Worm (Caenorhabditis elegans) whole organism, midembryonic: ENCODE measurements around the gene F32D8.15.

Source experiments
- flt-1 ChIP-seq: fragments of 200-800 bp; sonication (Bioruptor generic); IDR thresholded peaks from 2 replicates; pipeline ENCODE4 v1.3.6; 2022; ENCODE audit warnings: missing genetic modification characterization, missing compliant biosample characterization
- klf-2 ChIP-seq: fragments of 200-800 bp; sonication (Bioruptor generic); conservative IDR thresholded peaks from 2 replicates; pipeline ENCODE4 v1.3.6; 2022; ENCODE audit warnings: missing genetic modification reagents, missing genetic modification characterization, missing compliant biosample characterization
- med-1 ChIP-seq: sonication (generic microtip); optimal IDR thresholded peaks from 2 replicates; lab custom pipeline; 2017; ENCODE audit warnings: missing genetic modification characterization, mild to moderate bottlenecking, missing compliant biosample characterization, antibody characterized with exemption, missing genetic modification reagents; ENCODE audit not compliant: insufficient read depth
- ref-1 ChIP-seq: fragments of 200-800 bp; sonication (Bioruptor generic); conservative IDR thresholded peaks from 2 replicates; pipeline ENCODE4 v1.3.6; 2022; ENCODE audit warnings: missing genetic modification reagents, missing genetic modification characterization, missing compliant biosample characterization
- tab-1 ChIP-seq: fragments of 200-800 bp; sonication (Bioruptor generic); IDR thresholded peaks from 2 replicates; pipeline ENCODE4 v1.3.6; 2022; ENCODE audit warnings: missing genetic modification characterization, missing compliant biosample characterization
- ztf-23 ChIP-seq: fragments of 200-800 bp; sonication (Bioruptor generic); IDR thresholded peaks from 2 replicates; pipeline ENCODE4 v1.3.6; 2022; ENCODE audit warnings: missing genetic modification reagents, missing genetic modification characterization, missing compliant biosample characterization
- ztf-29 ChIP-seq: fragments of 200-800 bp; sonication (Bioruptor generic); IDR thresholded peaks from 2 replicates; pipeline ENCODE4 v1.3.6; 2022; ENCODE audit warnings: missing genetic modification reagents, missing genetic modification characterization, missing compliant biosample characterization

- TF ChIP-seq ref-1 (GFP tag; lab: Robert Waterston, UW) (no peak), flt-1 (GFP tag; lab: Robert Waterston, UW) (no peak), tab-1 (GFP tag; lab: Robert Waterston, UW) (no peak), med-1 (no peak), ztf-29 (GFP tag; lab: Robert Waterston, UW) (no peak), ztf-23 (GFP tag; lab: Robert Waterston, UW) (no peak), klf-2 (GFP tag; lab: Robert Waterston, UW) (no peak)
Measured at ce11 chrV:10862457-10863097, 41.3 kb upstream of the F32D8.15 start.
